Fruit fly (Drosophila melanogaster) Kc167 (cell line): ENCODE data around the gene CG6847.

Experiments used
- Myc ChIP-seq: fragments of >200 bp; optimal IDR thresholded peaks from 2 replicates; lab custom pipeline; 2017; ENCODE audit warnings: missing external identifiers
- Sin3A ChIP-seq: fragments of >200 bp; optimal IDR thresholded peaks from 2 replicates; lab custom pipeline; 2018; ENCODE audit warnings: missing external identifiers

DNA sequence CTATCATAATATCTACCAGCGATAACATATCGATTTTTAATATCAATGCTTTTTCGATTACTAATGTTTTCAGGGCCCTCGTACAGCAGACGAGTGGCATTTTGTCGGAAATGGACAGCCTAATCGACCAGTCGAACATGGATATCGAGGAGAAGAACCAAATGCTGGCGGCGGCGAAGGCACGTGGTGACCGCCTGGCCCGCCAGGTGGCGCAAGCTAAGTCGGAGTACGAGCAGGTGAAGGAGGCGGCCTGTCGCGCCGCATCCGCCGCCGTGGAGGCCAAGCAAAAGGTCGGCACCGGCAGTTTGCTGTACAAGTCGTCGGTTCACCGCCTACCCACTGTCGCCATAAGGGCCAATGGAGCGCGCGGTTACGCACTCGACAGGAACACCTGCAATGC is 26.7 kb upstream of the CG6847 start:
- no peak for TF ChIP-seq Sin3A
- TF ChIP-seq Myc (lab: Kevin White, UChicago), result no peak
